Fruit fly (Drosophila melanogaster) whole organism, embryonic: Measurements from ENCODE around the gene mbt.

Experiments used
- CG10654 ChIP-seq: fragments of 200-800 bp; sonication (Bioruptor generic); optimal IDR thresholded peaks from 2 replicates; lab custom pipeline; 2016; ENCODE audit warnings: missing biosample characterization, missing genetic modification characterization
- CG7556 ChIP-seq: fragments of 200-800 bp; sonication (Bioruptor generic); optimal IDR thresholded peaks from 2 replicates; lab custom pipeline; 2017; ENCODE audit warnings: missing biosample characterization, mild to moderate bottlenecking, missing genetic modification characterization
- Elba2 ChIP-seq: fragments of 200-800 bp; sonication (Bioruptor generic); optimal IDR thresholded peaks from 3 replicates; lab custom pipeline; 2016; ENCODE audit warnings: missing biosample characterization, missing genetic modification characterization
- Med ChIP-seq: fragments of 200-800 bp; sonication (Bioruptor generic); peaks from one replicate; lab custom pipeline; 2016; ENCODE audit warnings: missing biosample characterization, missing genetic modification characterization, mild to moderate bottlenecking, inconsistent platforms, moderate library complexity
- scrt ChIP-seq: fragments of 200-800 bp; sonication (Bioruptor generic); optimal IDR thresholded peaks from 2 replicates; lab custom pipeline; 2018; ENCODE audit warnings: missing biosample characterization, mild to moderate bottlenecking, missing genetic modification characterization, moderate library complexity

DNA sequence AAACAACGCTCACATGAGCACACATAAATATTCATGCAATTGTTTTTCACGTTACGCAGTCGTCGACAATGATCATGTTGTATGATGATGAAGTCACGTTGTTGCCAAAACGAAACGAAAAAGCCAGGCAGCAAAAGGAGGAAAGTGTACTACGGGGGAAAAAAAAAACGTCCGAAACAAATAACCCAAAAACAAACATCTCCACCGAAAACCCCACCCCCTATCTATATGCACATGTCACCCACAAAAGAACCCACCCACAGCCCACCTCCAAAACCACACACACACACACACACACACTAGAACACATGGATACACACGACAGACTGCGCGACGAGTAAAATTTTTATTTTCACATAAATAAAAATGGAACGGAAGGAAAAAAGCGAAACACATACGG is 35.4 kb upstream of the mbt start:
- TF ChIP-seq Med (no peak), CG10654 (GFP tag; lab: Kevin White, UChicago) (no peak), Elba2 (GFP tag; lab: Kevin White, UChicago) (no peak), CG7556 (GFP tag; lab: Kevin White, UChicago) (no peak), scrt (no peak)
